Worm (Caenorhabditis elegans) whole organism, L3 larva: ENCODE results near the gene C34E10.9.

Experiments
- R02D3.7 ChIP-seq: fragments of 150-350 bp; optimal IDR thresholded peaks from 2 replicates; lab custom pipeline; 2014; ENCODE audit warnings: missing biosample characterization, missing genetic modification characterization
- ZK546.5 ChIP-seq: sonication (generic microtip); optimal IDR thresholded peaks from 2 replicates; lab custom pipeline; 2017; ENCODE audit warnings: missing biosample characterization, missing genetic modification characterization
- ama-1 ChIP-seq: fragments of 150-350 bp; optimal IDR thresholded peaks from 2 replicates; lab custom pipeline; 2018
- ceh-16 ChIP-seq: sonication (generic microtip); optimal IDR thresholded peaks from 2 replicates; lab custom pipeline; 2017; ENCODE audit warnings: missing biosample characterization, missing genetic modification characterization
- ceh-82 ChIP-seq: fragments of 150-350 bp; optimal IDR thresholded peaks from 2 replicates; lab custom pipeline; 2014; ENCODE audit warnings: missing biosample characterization, missing genetic modification characterization
- egl-5 ChIP-seq: fragments of 150-350 bp; optimal IDR thresholded peaks from 2 replicates; lab custom pipeline; 2017; ENCODE audit warnings: missing biosample characterization, missing genetic modification reagents, missing genetic modification characterization, inconsistent platforms
- elt-2 ChIP-seq: sonication (generic microtip); optimal IDR thresholded peaks from 2 replicates; lab custom pipeline; 2016; ENCODE audit warnings: missing genetic modification reagents, mild to moderate bottlenecking, missing genetic modification characterization, missing compliant biosample characterization
- elt-3 ChIP-seq, 3 experiments: fragments of 150-350 bp in 1 of 3; sonication (generic microtip) in 2 of 3; optimal IDR thresholded peaks; 2 replicates in 2 of 3; 4 replicates in 1 of 3; lab custom pipeline; 2014 to 2017; ENCODE audit warnings: missing biosample characterization in 3 of 3, missing genetic modification characterization in 3 of 3
- eor-1 ChIP-seq, 2 experiments: fragments of 150-350 bp; optimal IDR thresholded peaks; 2 replicates each; lab custom pipeline; 2014 to 2018; ENCODE audit warnings: missing biosample characterization in 2 of 2, missing genetic modification characterization in 2 of 2
- fkh-10 ChIP-seq: sonication (generic microtip); optimal IDR thresholded peaks from 2 replicates; lab custom pipeline; 2017; ENCODE audit warnings: missing biosample characterization, missing genetic modification reagents, missing genetic modification characterization
- fkh-2 ChIP-seq: fragments of 150-350 bp; optimal IDR thresholded peaks from 2 replicates; lab custom pipeline; 2014; ENCODE audit warnings: missing biosample characterization, missing genetic modification reagents, missing genetic modification characterization
- lin-15B ChIP-seq: fragments of 150-350 bp; optimal IDR thresholded peaks from 2 replicates; lab custom pipeline; 2014; ENCODE audit warnings: missing biosample characterization, missing genetic modification characterization
- lin-39 ChIP-seq: fragments of 150-350 bp; optimal IDR thresholded peaks from 2 replicates; lab custom pipeline; 2018; ENCODE audit warnings: missing biosample characterization, missing genetic modification reagents, missing genetic modification characterization
- lsy-12 ChIP-seq: sonication (generic microtip); optimal IDR thresholded peaks from 2 replicates; lab custom pipeline; 2016; ENCODE audit warnings: mild to moderate bottlenecking, missing genetic modification characterization, missing compliant biosample characterization
- mdl-1 ChIP-seq: fragments of 150-350 bp; optimal IDR thresholded peaks from 2 replicates; lab custom pipeline; 2014; ENCODE audit warnings: missing biosample characterization, missing genetic modification characterization
- mml-1 ChIP-seq: fragments of 150-350 bp; sonication (generic microtip); optimal IDR thresholded peaks from 3 replicates; lab custom pipeline; 2014; ENCODE audit warnings: missing biosample characterization, missing genetic modification characterization
- nfya-1 ChIP-seq: sonication (generic microtip); optimal IDR thresholded peaks from 2 replicates; lab custom pipeline; 2017; ENCODE audit warnings: missing genetic modification characterization, mild to moderate bottlenecking, missing compliant biosample characterization, antibody characterized with exemption, moderate library complexity; ENCODE audit not compliant: insufficient read depth
- nhr-11 ChIP-seq: fragments of 150-350 bp; optimal IDR thresholded peaks from 2 replicates; lab custom pipeline; 2014; ENCODE audit warnings: missing biosample characterization, missing genetic modification characterization
- nhr-12 ChIP-seq: fragments of 150-350 bp; optimal IDR thresholded peaks from 2 replicates; lab custom pipeline; 2014; ENCODE audit warnings: missing biosample characterization, missing genetic modification characterization
- nhr-23 ChIP-seq: fragments of 150-350 bp; optimal IDR thresholded peaks from 2 replicates; lab custom pipeline; 2014; ENCODE audit warnings: missing biosample characterization, missing genetic modification reagents, missing genetic modification characterization
- nhr-237 ChIP-seq: fragments of 150-350 bp; optimal IDR thresholded peaks from 2 replicates; lab custom pipeline; 2014; ENCODE audit warnings: missing biosample characterization, missing genetic modification characterization
- nhr-25 ChIP-seq: sonication (generic microtip); optimal IDR thresholded peaks from 2 replicates; lab custom pipeline; 2017; ENCODE audit warnings: missing biosample characterization, missing genetic modification characterization
- nhr-28 ChIP-seq: fragments of 150-350 bp; optimal IDR thresholded peaks from 2 replicates; lab custom pipeline; 2014; ENCODE audit warnings: missing biosample characterization, missing genetic modification characterization
- nhr-43 ChIP-seq: sonication (generic microtip); optimal IDR thresholded peaks from 2 replicates; lab custom pipeline; 2016; ENCODE audit warnings: mild to moderate bottlenecking, missing genetic modification characterization, missing compliant biosample characterization; ENCODE audit not compliant: poor library complexity, severe bottlenecking
- nhr-67 ChIP-seq: fragments of 150-350 bp; optimal IDR thresholded peaks from 2 replicates; lab custom pipeline; 2014; ENCODE audit warnings: missing biosample characterization, missing genetic modification characterization
- nhr-76 ChIP-seq: fragments of 150-350 bp; sonication (generic microtip); optimal IDR thresholded peaks from 5 replicates; lab custom pipeline; 2014; ENCODE audit warnings: missing biosample characterization, missing genetic modification characterization
- nhr-77 ChIP-seq: fragments of 150-350 bp; optimal IDR thresholded peaks from 2 replicates; lab custom pipeline; 2014; ENCODE audit warnings: missing biosample characterization, missing genetic modification characterization
- pha-4 ChIP-seq: fragments of 150-350 bp; optimal IDR thresholded peaks from 2 replicates; lab custom pipeline; 2014; ENCODE audit warnings: missing biosample characterization, missing genetic modification reagents, missing genetic modification characterization
- sea-2 ChIP-seq: fragments of 150-350 bp; sonication (generic microtip); optimal IDR thresholded peaks from 4 replicates; lab custom pipeline; 2014; ENCODE audit warnings: missing biosample characterization, missing genetic modification reagents, missing genetic modification characterization
- snpc-4 ChIP-seq: fragments of 150-350 bp; optimal IDR thresholded peaks from 2 replicates; lab custom pipeline; 2014; ENCODE audit warnings: missing biosample characterization, missing genetic modification characterization
- tbx-2 ChIP-seq: sonication (generic microtip); optimal IDR thresholded peaks from 2 replicates; lab custom pipeline; 2016; ENCODE audit warnings: mild to moderate bottlenecking, missing genetic modification characterization, missing compliant biosample characterization
- zag-1 ChIP-seq: fragments of 150-350 bp; optimal IDR thresholded peaks from 2 replicates; lab custom pipeline; 2014; ENCODE audit warnings: missing biosample characterization, missing genetic modification characterization
- ztf-11 ChIP-seq: fragments of 150-350 bp; optimal IDR thresholded peaks from 2 replicates; lab custom pipeline; 2014; ENCODE audit warnings: missing biosample characterization, missing genetic modification characterization

C34E10.9 gene

ce11 chrIII:5258918-5259317 lies 4.3 kb downstream of the C34E10.9 start, which contains the start of gene gop-2:
Gene gop-2 (plus strand): TSS chrIII:5259023.
- no peak for TF ChIP-seq nfya-1 (tag; lab: Kevin White, UChicago)

ce11 chrIII:5254108-5254507 lies 9.1 kb downstream of the C34E10.9 start, which contains the start of the genes sumv-1 and gop-1:
Gene sumv-1 (minus strand): TSS chrIII:5254187.
Gene gop-1 (plus strand): TSS chrIII:5254438.
- TF ChIP-seq elt-3 (tag; optimal IDR thresholded peaks at IDR 0.05; lab: Kevin White, UChicago) (no peak), pha-4 (tag; lab: Kevin White, UChicago) (peak; percentile 42)
- TF ChIP-seq, all 47 proteins: peak for 1

DNA sequence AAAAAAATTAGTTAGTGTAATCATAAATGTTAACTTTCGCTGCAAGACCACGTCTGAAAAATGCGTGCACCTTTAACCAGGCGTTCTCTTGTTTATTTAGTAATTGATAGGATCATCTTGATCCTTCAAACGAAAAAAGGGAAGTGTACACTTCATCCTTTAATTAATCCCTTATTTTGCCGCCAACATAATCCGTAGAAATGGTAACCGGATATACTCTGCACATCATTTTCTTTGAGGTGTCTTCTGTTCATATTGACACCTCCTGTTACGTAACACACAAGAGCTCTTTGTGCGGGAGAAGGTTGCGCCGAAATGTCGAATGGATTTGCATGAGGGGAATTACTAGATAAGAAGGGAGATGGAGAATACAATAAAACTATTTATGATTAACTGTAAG lies 14.5 kb downstream of the C34E10.9 start:
- TF ChIP-seq lin-39 (no peak), elt-3 (tag; optimal IDR thresholded peaks at IDR 0.05; lab: Kevin White, UChicago) (no peak), lsy-12 (tag; lab: Kevin White, UChicago) (no peak)
- TF ChIP-seq, all 47 proteins: peak for 0

- TF ChIP-seq elt-2 (tag; lab: Kevin White, UChicago) (no peak), egl-5 (tag; lab: Kevin White, UChicago) (no peak), nhr-12 (tag; lab: Kevin White, UChicago) (no peak), tbx-2 (no peak), nhr-77 (tag; lab: Kevin White, UChicago) (no peak), nhr-28 (no peak), ceh-82 (tag; lab: Kevin White, UChicago) (no peak), R02D3.7 (tag; lab: Kevin White, UChicago) (no peak), elt-3 (tag; optimal IDR thresholded peaks at IDR 0.05; lab: Kevin White, UChicago) (no peak), ceh-16 (tag; lab: Kevin White, UChicago) (no peak), zag-1 (tag; lab: Kevin White, UChicago) (no peak)
- TF ChIP-seq, all 47 proteins: peak for 0
Observed at ce11 chrIII:5245067-5245466, 18.1 kb downstream of the C34E10.9 start.

DNA sequence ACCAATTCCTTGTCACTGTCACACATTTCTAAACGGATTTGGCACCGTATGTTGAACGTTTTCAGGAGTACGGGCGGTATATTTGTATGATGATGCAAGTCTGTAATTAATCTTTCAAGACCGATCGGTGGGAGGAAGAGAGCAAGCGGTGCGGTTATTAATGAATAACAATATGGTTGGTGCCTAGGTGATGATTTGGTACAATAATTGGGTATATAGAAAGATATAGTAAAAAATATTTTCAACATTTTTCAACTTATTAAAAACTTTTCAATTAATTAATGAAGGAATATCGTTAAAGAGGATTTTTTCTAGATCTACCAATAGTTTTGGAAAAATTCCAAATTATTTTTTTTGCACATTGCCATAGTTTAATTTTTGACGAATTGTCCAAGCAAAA lies 18.7 kb downstream of the C34E10.9 start, which contains the start of gene cnd-1:
cnd-1 (minus strand) TSS at position 101 of the 400 bp plus-strand sequence.
- TF ChIP-seq elt-2 (tag; lab: Kevin White, UChicago) = no peak
- TF ChIP-seq ztf-11 (tag; lab: Kevin White, UChicago) = no peak
- TF ChIP-seq nhr-23 = no peak
- TF ChIP-seq fkh-10 (GFP tag; lab: Kevin White, UChicago) = no peak
- TF ChIP-seq nhr-25 (tag; lab: Kevin White, UChicago) = no peak
- TF ChIP-seq sea-2 (GFP tag; lab: Kevin White, UChicago) = no peak
- TF ChIP-seq nhr-43 (tag; lab: Kevin White, UChicago) = no peak
- TF ChIP-seq eor-1 (tag; optimal IDR thresholded peaks at IDR 0.05; lab: Kevin White, UChicago) = no peak
- no peak for TF ChIP-seq ama-1 (lab: Kevin White, UChicago)
- TF ChIP-seq nhr-77 (tag; lab: Kevin White, UChicago) = no peak
- TF ChIP-seq nhr-12 (tag; lab: Kevin White, UChicago) = no peak
- no peak for TF ChIP-seq mml-1 (tag; lab: Kevin White, UChicago)
- no peak for TF ChIP-seq ceh-16 (tag; lab: Kevin White, UChicago)
- TF ChIP-seq nhr-237 = no peak
- TF ChIP-seq tbx-2 = no peak
- no peak for TF ChIP-seq nhr-76

- TF ChIP-seq tbx-2 = no peak
- no peak for TF ChIP-seq nhr-77 (tag; lab: Kevin White, UChicago)
- TF ChIP-seq fkh-10 (GFP tag; lab: Kevin White, UChicago) = no peak
- no peak for TF ChIP-seq elt-3 (tag; optimal IDR thresholded peaks at IDR 0.05; lab: Kevin White, UChicago)
- no peak for TF ChIP-seq mdl-1 (tag; lab: Kevin White, UChicago)
- no peak for TF ChIP-seq nhr-67 (tag; lab: Kevin White, UChicago)
- TF ChIP-seq egl-5 (tag; lab: Kevin White, UChicago) = no peak
- TF ChIP-seq ztf-11 (tag; lab: Kevin White, UChicago) = no peak
- TF ChIP-seq nhr-11 = no peak
- no peak for TF ChIP-seq ZK546.5
- no peak for TF ChIP-seq nhr-28
- no peak for TF ChIP-seq nhr-237
- no peak for TF ChIP-seq snpc-4 (tag; lab: Kevin White, UChicago)
- TF ChIP-seq lin-15B (tag; lab: Kevin White, UChicago) = no peak
- TF ChIP-seq nhr-23 = no peak
- no peak for TF ChIP-seq sea-2 (GFP tag; lab: Kevin White, UChicago)
- no peak for TF ChIP-seq fkh-2 (tag; lab: Kevin White, UChicago)
Observed at ce11 chrIII:5241854-5242253, 21.3 kb downstream of the C34E10.9 start.
